Worm (Caenorhabditis elegans): Measurements from ENCODE around the gene H20E11.3.

DNA sequence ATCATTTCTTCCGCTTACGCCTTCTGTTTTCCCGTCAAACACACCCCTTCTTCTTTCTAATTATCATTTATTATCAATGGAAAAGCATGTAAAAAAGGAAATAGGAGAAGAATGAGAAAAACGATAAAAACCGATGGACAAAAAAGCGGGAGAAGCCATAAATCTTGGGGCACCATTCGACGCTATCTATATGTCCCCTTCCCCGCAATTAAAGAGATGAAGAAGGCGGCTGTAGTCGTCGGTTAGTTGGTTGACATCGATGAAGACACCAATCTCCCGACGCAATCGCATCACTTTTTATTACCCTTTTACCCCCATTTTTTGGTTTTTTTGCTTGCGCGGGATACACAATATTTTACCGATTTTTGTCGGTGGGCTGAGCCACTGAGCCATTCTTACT is 9.0 kb downstream of the H20E11.3 start:
- no peak for TF ChIP-seq nhr-23 (tag; optimal IDR thresholded peaks at IDR 0.05)
- TF ChIP-seq ztf-4 (tag; optimal IDR thresholded peaks at IDR 0.05): no peak
- no peak for TF ChIP-seq ceh-82 (tag; optimal IDR thresholded peaks at IDR 0.05)
- no peak for TF ChIP-seq zag-1 (tag; optimal IDR thresholded peaks at IDR 0.05)
- TF ChIP-seq ama-1 (optimal IDR thresholded peaks at IDR 0.05): no peak
- TF ChIP-seq mdl-1 (tag; optimal IDR thresholded peaks at IDR 0.05): no peak
- TF ChIP-seq unc-62 (GFP tag; optimal IDR thresholded peaks at IDR 0.05): no peak
- no peak for TF ChIP-seq nhr-237 (tag; optimal IDR thresholded peaks at IDR 0.05)
- TF ChIP-seq pha-4 (tag; optimal IDR thresholded peaks at IDR 0.05): no peak
